Worm (Caenorhabditis elegans) whole organism, L2 larva: ENCODE results near the gene Y71H2AL.2.

Source experiments
- C34F6.9 ChIP-seq: fragments of 150-350 bp; optimal IDR thresholded peaks from 2 replicates; lab custom pipeline; 2014; ENCODE audit warnings: missing biosample characterization, missing genetic modification characterization
- lin-39 ChIP-seq: fragments of 150-350 bp; optimal IDR thresholded peaks from 2 replicates; lab custom pipeline; 2014; ENCODE audit warnings: missing biosample characterization, missing genetic modification reagents, missing genetic modification characterization
- mdl-1 ChIP-seq, 2 experiments: fragments of 150-350 bp in 1 of 2; sonication (generic microtip) in 1 of 2; optimal IDR thresholded peaks; 2 replicates each; lab custom pipeline; 2017; ENCODE audit warnings: missing biosample characterization in 2 of 2, missing genetic modification characterization in 2 of 2
- nhr-10 ChIP-seq: sonication (generic microtip); optimal IDR thresholded peaks from 2 replicates; lab custom pipeline; 2017; ENCODE audit warnings: missing biosample characterization, missing genetic modification characterization
- nhr-77 ChIP-seq: fragments of 150-350 bp; optimal IDR thresholded peaks from 2 replicates; lab custom pipeline; 2014; ENCODE audit warnings: missing biosample characterization, missing genetic modification characterization
- skn-1 ChIP-seq: sonication (generic microtip); optimal IDR thresholded peaks from 2 replicates; lab custom pipeline; 2017; ENCODE audit warnings: missing biosample characterization, missing genetic modification characterization
- unc-39 ChIP-seq: fragments of 150-350 bp; optimal IDR thresholded peaks from 2 replicates; lab custom pipeline; 2014; ENCODE audit warnings: missing biosample characterization, missing genetic modification characterization
- unc-55 ChIP-seq: fragments of 150-350 bp; sonication (generic microtip); optimal IDR thresholded peaks from 3 replicates; lab custom pipeline; 2014; ENCODE audit warnings: missing biosample characterization, missing genetic modification reagents, missing genetic modification characterization

- TF ChIP-seq unc-55 (GFP tag; lab: Kevin White, UChicago): no peak
- no peak for TF ChIP-seq skn-1 (tag; lab: Kevin White, UChicago)
- no peak for TF ChIP-seq lin-39 (tag; lab: Kevin White, UChicago)
- no peak for TF ChIP-seq mdl-1 (tag; optimal IDR thresholded peaks at IDR 0.05; lab: Kevin White, UChicago)
- TF ChIP-seq nhr-10 (tag; lab: Kevin White, UChicago): no peak
- TF ChIP-seq C34F6.9 (tag; lab: Kevin White, UChicago): no peak
- TF ChIP-seq unc-39 (tag; lab: Kevin White, UChicago): no peak
- no peak for TF ChIP-seq nhr-77 (tag; lab: Kevin White, UChicago)
Measured at ce11 chrIII:2724992-2725220, 38.7 kb downstream of the Y71H2AL.2 start, which contains the start of gene Y71H2AM.11.
